Worm (Caenorhabditis elegans) whole organism, L2 larva: ENCODE data around the gene skr-12.
"Not testable (repeated sequence)": the region's sequence is repeated elsewhere in the genome, so short reads cannot be mapped to it uniquely, and the experiment has no call there.

ENCODE experiments used
- ZK546.5 ChIP-seq: sonication (generic microtip); optimal IDR thresholded peaks from 2 replicates; lab custom pipeline; 2017; ENCODE audit warnings: missing biosample characterization, missing genetic modification characterization
- blmp-1 ChIP-seq: sonication (generic microtip); optimal IDR thresholded peaks from 2 replicates; lab custom pipeline; 2017; ENCODE audit warnings: missing genetic modification characterization, mild to moderate bottlenecking, missing compliant biosample characterization, antibody characterized with exemption, moderate library complexity; ENCODE audit not compliant: insufficient read depth
- egl-27 ChIP-seq: sonication (generic microtip); optimal IDR thresholded peaks from 3 replicates; lab custom pipeline; 2017; ENCODE audit warnings: missing biosample characterization, missing genetic modification reagents, missing genetic modification characterization
- elt-3 ChIP-seq: sonication (generic microtip); optimal IDR thresholded peaks from 2 replicates; lab custom pipeline; 2017; ENCODE audit warnings: missing biosample characterization, missing genetic modification characterization
- lsy-2 ChIP-seq, 2 experiments: fragments of 150-350 bp in 1 of 2; sonication (generic microtip) in 1 of 2; optimal IDR thresholded peaks; 2 replicates each; lab custom pipeline; 2014 to 2017; ENCODE audit warnings: missing biosample characterization in 2 of 2, missing genetic modification characterization in 2 of 2
- nhr-12 ChIP-seq: fragments of 150-350 bp; optimal IDR thresholded peaks from 2 replicates; lab custom pipeline; 2014; ENCODE audit warnings: missing biosample characterization, missing genetic modification characterization
- nhr-237 ChIP-seq: fragments of 150-350 bp; optimal IDR thresholded peaks from 2 replicates; lab custom pipeline; 2014; ENCODE audit warnings: missing biosample characterization, missing genetic modification characterization
- nhr-77 ChIP-seq: fragments of 150-350 bp; optimal IDR thresholded peaks from 2 replicates; lab custom pipeline; 2014; ENCODE audit warnings: missing biosample characterization, missing genetic modification characterization
- sma-9 ChIP-seq, 2 experiments: fragments of 150-350 bp in 1 of 2; sonication (generic microtip) in 1 of 2; optimal IDR thresholded peaks; 2 replicates each; lab custom pipeline; 2014 to 2016; ENCODE audit warnings: missing genetic modification characterization in 2 of 2, mild to moderate bottlenecking in 1 of 2, missing biosample characterization in 1 of 2, missing compliant biosample characterization in 1 of 2, missing genetic modification reagents in 1 of 2, moderate library complexity in 1 of 2
- unc-39 ChIP-seq: fragments of 150-350 bp; optimal IDR thresholded peaks from 2 replicates; lab custom pipeline; 2014; ENCODE audit warnings: missing biosample characterization, missing genetic modification characterization
- unc-62 ChIP-seq: fragments of 150-350 bp; optimal IDR thresholded peaks from 2 replicates; lab custom pipeline; 2014; ENCODE audit warnings: missing biosample characterization, missing genetic modification reagents, missing genetic modification characterization

ce11 chrIV:17163273-17163672 is 3.8 kb upstream of the skr-12 start, which contains the start of gene skr-9:
- not testable (repeated sequence) for TF ChIP-seq lsy-2 (tag; optimal IDR thresholded peaks at IDR 0.05; lab: Kevin White, UChicago); nhr-77; unc-62; unc-39; nhr-237 (tag; lab: Kevin White, UChicago); elt-3 (tag; lab: Kevin White, UChicago); ZK546.5 (tag; lab: Kevin White, UChicago); blmp-1 (tag; lab: Kevin White, UChicago); egl-27 (tag; lab: Kevin White, UChicago); sma-9 (GFP tag; optimal IDR thresholded peaks at IDR 0.05; lab: Kevin White, UChicago); sma-9 (tag; optimal IDR thresholded peaks at IDR 0.05; lab: Kevin White, UChicago); nhr-12 (tag; lab: Kevin White, UChicago)
